Fruit fly (Drosophila melanogaster) whole organism, wandering third instar larva: Measurements from ENCODE around the gene TfIIS.

Experiments used
- Abd-B ChIP-seq: fragments of >200 bp; optimal IDR thresholded peaks from 2 replicates; lab custom pipeline; 2017; ENCODE audit warnings: missing biosample characterization, missing genetic modification characterization
- CG32264 ChIP-seq: fragments of 200-800 bp; sonication (Bioruptor generic); optimal IDR thresholded peaks from 2 replicates; lab custom pipeline; 2016; ENCODE audit warnings: missing biosample characterization, missing genetic modification characterization
- CG9705 ChIP-seq: fragments of 200-800 bp; sonication (Bioruptor generic); optimal IDR thresholded peaks from 2 replicates; lab custom pipeline; 2018; ENCODE audit warnings: missing biosample characterization, mild to moderate bottlenecking, missing genetic modification characterization
- CrebA ChIP-seq: fragments of 200-800 bp; sonication (Bioruptor generic); optimal IDR thresholded peaks from 2 replicates; lab custom pipeline; 2016; ENCODE audit warnings: missing biosample characterization, mild to moderate bottlenecking, missing genetic modification characterization, borderline replicate concordance
- Dfd ChIP-seq: fragments of >200 bp; optimal IDR thresholded peaks from 2 replicates; lab custom pipeline; 2017; ENCODE audit warnings: missing biosample characterization, missing genetic modification characterization
- Dif ChIP-seq: fragments of 200-275, 200-300 bp; sonication (Bioruptor generic); optimal IDR thresholded peaks from 2 replicates; lab custom pipeline; 2018; ENCODE audit warnings: missing biosample characterization, missing genetic modification characterization; ENCODE audit not compliant: partially characterized antibody
- GATAd ChIP-seq: sonication (Bioruptor generic); optimal IDR thresholded peaks from 2 replicates; lab custom pipeline; 2016; ENCODE audit warnings: missing biosample characterization, missing genetic modification characterization
- Hnf4 ChIP-seq: fragments of 200-800 bp; sonication (Bioruptor generic); optimal IDR thresholded peaks from 2 replicates; lab custom pipeline; 2016; ENCODE audit warnings: missing biosample characterization, mild to moderate bottlenecking, missing genetic modification characterization
- Hr78 ChIP-seq: fragments of >200 bp; optimal IDR thresholded peaks from 2 replicates; lab custom pipeline; 2017; ENCODE audit warnings: missing biosample characterization, missing genetic modification characterization
- Hr83 ChIP-seq: fragments of 200-300 bp; sonication (Bioruptor generic); optimal IDR thresholded peaks from 2 replicates; lab custom pipeline; 2016; ENCODE audit warnings: missing biosample characterization, mild to moderate bottlenecking, missing genetic modification characterization, moderate library complexity; ENCODE audit not compliant: poor library complexity, severe bottlenecking
- Jra ChIP-seq: sonication (Bioruptor generic); optimal IDR thresholded peaks from 2 replicates; lab custom pipeline; 2016; ENCODE audit warnings: missing biosample characterization, missing genetic modification characterization
- Mio ChIP-seq: sonication (Bioruptor generic); optimal IDR thresholded peaks from 2 replicates; lab custom pipeline; 2016; ENCODE audit warnings: missing biosample characterization, missing genetic modification characterization
- Myc ChIP-seq: fragments of >200 bp; optimal IDR thresholded peaks from 2 replicates; lab custom pipeline; 2017
- OdsH ChIP-seq: fragments of 200-800 bp; sonication (Bioruptor generic); optimal IDR thresholded peaks from 2 replicates; lab custom pipeline; 2016; ENCODE audit warnings: missing biosample characterization, mild to moderate bottlenecking, missing genetic modification characterization
- Rel ChIP-seq, 2 experiments: fragments of 200-800 bp; sonication (Bioruptor generic) in 1 of 2; optimal IDR thresholded peaks; 2 replicates in 1 of 2; 3 replicates in 1 of 2; lab custom pipeline; 2016 to 2019; ENCODE audit warnings: mild to moderate bottlenecking in 2 of 2, missing biosample characterization in 2 of 2, missing genetic modification characterization in 2 of 2, moderate library complexity in 1 of 2
- Sp1 ChIP-seq: fragments of 200-800 bp; sonication (Bioruptor generic); optimal IDR thresholded peaks from 3 replicates; lab custom pipeline; 2019; ENCODE audit warnings: missing biosample characterization, mild to moderate bottlenecking, missing genetic modification characterization, moderate library complexity
- Vsx2 ChIP-seq: fragments of 200-300, 225-300 bp; sonication (Bioruptor generic); optimal IDR thresholded peaks from 2 replicates; lab custom pipeline; 2018; ENCODE audit warnings: missing biosample characterization, missing genetic modification characterization; ENCODE audit not compliant: partially characterized antibody
- br ChIP-seq: fragments of 200-800 bp; sonication (Bioruptor generic); optimal IDR thresholded peaks from 2 replicates; lab custom pipeline; 2016; ENCODE audit warnings: missing biosample characterization, missing genetic modification characterization
- brk ChIP-seq: fragments of 200-800 bp; sonication (Bioruptor generic); optimal IDR thresholded peaks from 2 replicates; lab custom pipeline; 2016; ENCODE audit warnings: missing biosample characterization, mild to moderate bottlenecking, missing genetic modification characterization
- dl ChIP-seq, 2 experiments: fragments of 175-275, 200-275 bp in 1 of 2; fragments of 200-275 bp in 1 of 2; sonication (Bioruptor generic); optimal IDR thresholded peaks; lab custom pipeline; 2018; ENCODE audit warnings: mild to moderate bottlenecking in 2 of 2, missing biosample characterization in 2 of 2, missing genetic modification characterization in 2 of 2, moderate library complexity in 2 of 2; ENCODE audit not compliant: partially characterized antibody in 2 of 2, insufficient read depth in 1 of 2
- dmrt93B ChIP-seq: fragments of 200-800 bp; sonication (Bioruptor generic); optimal IDR thresholded peaks from 2 replicates; lab custom pipeline; 2018; ENCODE audit warnings: missing biosample characterization, mild to moderate bottlenecking, missing genetic modification characterization
- dsf ChIP-seq: sonication (Bioruptor generic); optimal IDR thresholded peaks from 2 replicates; lab custom pipeline; 2016; ENCODE audit warnings: missing biosample characterization, missing genetic modification characterization, borderline replicate concordance
- ey ChIP-seq: fragments of 200-800 bp; sonication (Bioruptor generic); optimal IDR thresholded peaks from 2 replicates; lab custom pipeline; 2016; ENCODE audit warnings: missing biosample characterization, missing genetic modification characterization
- foxo ChIP-seq, 2 experiments: fragments of 200-800 bp; sonication (Bioruptor generic); optimal IDR thresholded peaks; 2 replicates in 1 of 2; 3 replicates in 1 of 2; lab custom pipeline; 2016 to 2017; ENCODE audit warnings: missing biosample characterization in 2 of 2, missing genetic modification characterization in 2 of 2
- fru ChIP-seq: fragments of 200-800 bp; sonication (Bioruptor generic); optimal IDR thresholded peaks from 3 replicates; lab custom pipeline; 2016; ENCODE audit warnings: missing biosample characterization, mild to moderate bottlenecking, missing genetic modification characterization
- h ChIP-seq: fragments of 200-800 bp; sonication (Bioruptor generic); optimal IDR thresholded peaks from 3 replicates; lab custom pipeline; 2016; ENCODE audit warnings: missing biosample characterization, mild to moderate bottlenecking, missing genetic modification characterization
- lola ChIP-seq: fragments of >200 bp; optimal IDR thresholded peaks from 2 replicates; lab custom pipeline; 2017; ENCODE audit warnings: missing biosample characterization, missing genetic modification characterization
- psq ChIP-seq: fragments of 200-800 bp; sonication (Bioruptor generic); optimal IDR thresholded peaks from 3 replicates; lab custom pipeline; 2017; ENCODE audit warnings: missing biosample characterization, mild to moderate bottlenecking, missing genetic modification characterization, moderate library complexity
- rgr ChIP-seq: fragments of 200-800 bp; sonication (Bioruptor generic); optimal IDR thresholded peaks from 3 replicates; lab custom pipeline; 2016; ENCODE audit warnings: missing biosample characterization, mild to moderate bottlenecking, missing genetic modification characterization
- sage ChIP-seq: fragments of 200-800 bp; sonication (Bioruptor generic); optimal IDR thresholded peaks from 2 replicates; lab custom pipeline; 2016; ENCODE audit warnings: missing biosample characterization, mild to moderate bottlenecking, missing genetic modification characterization
- sv ChIP-seq: fragments of 200-800 bp; sonication (Bioruptor generic); optimal IDR thresholded peaks from 3 replicates; lab custom pipeline; 2016; ENCODE audit warnings: missing biosample characterization, missing genetic modification characterization
- tai ChIP-seq: sonication (Bioruptor generic); optimal IDR thresholded peaks from 2 replicates; lab custom pipeline; 2016; ENCODE audit warnings: missing biosample characterization, missing genetic modification characterization
- usp ChIP-seq: fragments of >200 bp; optimal IDR thresholded peaks from 2 replicates; lab custom pipeline; 2017; ENCODE audit warnings: missing biosample characterization, missing genetic modification characterization
- woc ChIP-seq: sonication (Bioruptor generic); optimal IDR thresholded peaks from 2 replicates; lab custom pipeline; 2016; ENCODE audit warnings: missing biosample characterization, mild to moderate bottlenecking, missing genetic modification characterization

TfIIS gene

DNA sequence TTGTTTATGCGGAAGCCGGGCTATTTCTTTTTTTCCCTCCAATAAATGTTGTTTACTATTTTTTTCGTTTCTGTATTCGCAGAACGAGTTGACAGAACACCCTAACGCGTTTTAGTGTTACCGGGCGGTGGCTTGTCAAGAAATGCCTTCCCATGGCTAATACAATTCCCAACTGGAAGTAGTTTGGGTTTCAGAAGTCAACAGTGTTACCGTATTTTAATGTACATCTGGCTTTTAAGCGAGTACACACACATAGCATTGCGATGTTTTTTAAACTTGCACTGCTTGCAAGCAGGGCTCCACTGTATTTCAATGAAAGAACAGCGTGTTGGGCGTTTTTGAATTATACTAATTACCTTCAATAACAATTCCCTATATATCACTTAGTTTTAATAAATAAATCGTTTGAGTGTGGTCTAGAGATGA is at the start of gene TfIIS:
Gene TfIIS, minus strand, starts transcription at position 178 of the 426 bp plus-strand sequence.
- no peak for TF ChIP-seq OdsH (GFP tag; lab: Kevin White, UChicago)
- peak; percentile 7 for TF ChIP-seq rgr
- no peak for TF ChIP-seq Hnf4 (GFP tag; lab: Kevin White, UChicago)
- TF ChIP-seq CrebA (GFP tag; lab: Kevin White, UChicago) = no peak
- no peak for TF ChIP-seq woc (GFP tag; lab: Kevin White, UChicago)
- no peak for TF ChIP-seq dmrt93B
- no peak for TF ChIP-seq ey
- no peak for TF ChIP-seq Abd-B (GFP tag; lab: Kevin White, UChicago)
- no peak for TF ChIP-seq GATAd (GFP tag; lab: Kevin White, UChicago)
- TF ChIP-seq Hr78 (GFP tag; lab: Kevin White, UChicago) = no peak
- no peak for TF ChIP-seq Rel (GFP tag; optimal IDR thresholded peaks at IDR 0.05; lab: Kevin White, UChicago)
- TF ChIP-seq Rel (tag; optimal IDR thresholded peaks at IDR 0.05; lab: Kevin White, UChicago) = peak; percentile 17
- TF ChIP-seq CG9705 (GFP tag; lab: Kevin White, UChicago) = no peak
- no peak for TF ChIP-seq brk
- peak; percentile 78 for TF ChIP-seq Myc (lab: Kevin White, UChicago)
- TF ChIP-seq tai (GFP tag; lab: Kevin White, UChicago) = no peak
- no peak for TF ChIP-seq fru
- no peak for TF ChIP-seq dsf (GFP tag; lab: Kevin White, UChicago)
- peak; percentile 77 for TF ChIP-seq Vsx2 (GFP tag; lab: Kevin White, UChicago)
- no peak for TF ChIP-seq lola (GFP tag; lab: Kevin White, UChicago)
- no peak for TF ChIP-seq CG32264 (GFP tag; lab: Kevin White, UChicago)

DNA sequence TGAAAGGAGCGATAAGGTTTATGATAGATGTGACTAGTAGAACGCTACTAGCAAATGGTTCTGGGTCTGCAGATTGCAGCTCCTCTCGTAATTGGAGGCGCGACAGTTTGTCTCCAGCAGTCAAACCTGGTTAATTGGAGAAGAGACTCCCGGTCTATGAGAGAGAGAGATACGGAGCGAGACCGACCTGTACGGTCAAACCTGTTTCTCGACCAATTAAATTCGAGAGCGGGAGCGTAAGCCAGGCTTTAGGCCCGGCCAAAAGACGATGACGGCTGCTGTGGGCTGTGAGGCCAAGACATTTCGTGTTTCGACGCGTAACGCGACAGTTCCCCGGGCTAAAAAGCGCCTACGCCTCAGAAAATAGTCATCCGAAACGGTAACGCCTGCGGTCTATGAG is 48.6 kb upstream of the TfIIS start, which contains the start of gene CG15269:
Gene CG15269, plus strand, starts transcription at position 261 of the 400 bp plus-strand sequence.
- peak in 1 of 2 experiments; percentile 17 for TF ChIP-seq dl (GFP tag; optimal IDR thresholded peaks at IDR 0.05; lab: Kevin White, UChicago; ENCODE audit: insufficient read depth in 1 of 2, partially characterized antibody in 2 of 2)
- no peak for TF ChIP-seq Rel (GFP tag; optimal IDR thresholded peaks at IDR 0.05; lab: Kevin White, UChicago)
- no peak for TF ChIP-seq Rel (tag; optimal IDR thresholded peaks at IDR 0.05; lab: Kevin White, UChicago)

DNA sequence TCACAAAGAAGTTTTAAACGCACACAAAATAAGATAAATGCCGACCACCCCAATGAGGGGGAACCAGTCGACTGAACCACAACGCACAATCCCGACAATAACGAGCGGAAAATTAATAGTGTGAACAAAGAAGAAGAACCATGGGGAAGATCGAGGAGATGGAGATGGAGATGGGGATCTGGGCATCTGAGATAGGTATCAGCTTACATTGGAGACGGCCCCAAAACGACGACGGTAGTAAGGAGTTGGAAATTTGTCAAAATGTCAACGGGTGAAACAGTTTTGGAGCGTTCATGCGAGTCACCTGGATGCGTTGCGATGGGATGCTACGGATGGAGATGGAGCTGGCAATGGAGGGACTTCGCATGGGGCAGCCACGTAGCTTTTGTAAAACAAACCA is 46.7 kb upstream of the TfIIS start:
- TF ChIP-seq Sp1 (GFP tag; lab: Kevin White, UChicago) (no peak), dl (GFP tag; optimal IDR thresholded peaks at IDR 0.05; lab: Kevin White, UChicago; ENCODE audit: insufficient read depth in 1 of 2, partially characterized antibody in 2 of 2) (no peak), brk (no peak), sage (GFP tag; lab: Kevin White, UChicago) (no peak), sv (GFP tag; lab: Kevin White, UChicago) (no peak), usp (GFP tag; lab: Kevin White, UChicago) (no peak), Dfd (GFP tag; lab: Kevin White, UChicago) (no peak), Dif (GFP tag; lab: Kevin White, UChicago) (no peak), OdsH (GFP tag; lab: Kevin White, UChicago) (no peak), Mio (no peak)

DNA sequence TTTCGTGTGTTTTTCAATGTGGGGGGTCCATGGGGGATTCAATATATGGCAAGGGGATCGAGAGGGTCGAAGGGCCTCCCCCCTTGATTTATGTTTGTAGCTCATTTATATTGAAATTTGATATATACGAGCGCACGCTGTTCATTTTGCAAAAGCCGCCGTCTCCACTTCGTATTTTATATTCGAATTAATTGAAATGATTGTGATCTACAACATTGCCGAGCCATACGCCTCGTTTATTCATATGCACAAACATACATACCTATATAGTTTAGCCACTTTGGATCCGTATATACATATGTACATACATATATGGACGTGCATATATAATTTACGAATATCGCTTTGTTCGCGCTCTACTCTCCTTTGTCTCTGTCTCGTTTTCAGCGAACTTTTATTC is 45.5 kb upstream of the TfIIS start:
- TF ChIP-seq dl (GFP tag; optimal IDR thresholded peaks at IDR 0.05; lab: Kevin White, UChicago; ENCODE audit: insufficient read depth in 1 of 2, partially characterized antibody in 2 of 2) (no peak), ey (no peak), dsf (GFP tag; lab: Kevin White, UChicago) (no peak), usp (GFP tag; lab: Kevin White, UChicago) (no peak), psq (no peak), OdsH (GFP tag; lab: Kevin White, UChicago) (no peak), fru (no peak), Dif (GFP tag; lab: Kevin White, UChicago) (no peak), h (GFP tag; lab: Kevin White, UChicago) (no peak), CG9705 (GFP tag; lab: Kevin White, UChicago) (no peak), Hnf4 (GFP tag; lab: Kevin White, UChicago) (no peak), Hr83 (GFP tag; lab: Kevin White, UChicago) (no peak), Jra (GFP tag; lab: Kevin White, UChicago) (no peak), foxo (GFP tag; optimal IDR thresholded peaks at IDR 0.05; lab: Kevin White, UChicago) (no peak), br (GFP tag; lab: Kevin White, UChicago) (no peak)
